Fruit fly (Drosophila melanogaster) whole organism, prepupa: ENCODE measurements around the gene Ir31a.

Experiments
- Blimp-1 ChIP-seq: fragments of 200-800 bp; sonication (Bioruptor generic); optimal IDR thresholded peaks from 3 replicates; lab custom pipeline; 2017; ENCODE audit warnings: missing biosample characterization, missing genetic modification characterization, mild to moderate bottlenecking, moderate library complexity, missing genetic modification reagents
- CG11762 ChIP-seq: fragments of 200-800 bp; sonication (Bioruptor generic); optimal IDR thresholded peaks from 3 replicates; lab custom pipeline; 2016; ENCODE audit warnings: missing biosample characterization, missing genetic modification characterization; ENCODE audit not compliant: insufficient read depth
- CG15336 ChIP-seq: fragments of 200-800 bp; sonication (Bioruptor generic); IDR thresholded peaks from 2 replicates; pipeline ENCODE4 v1.3.6; 2022; ENCODE audit warnings: missing biosample characterization, missing genetic modification characterization
- CG1621 ChIP-seq: fragments of 200-800 bp; sonication (Bioruptor generic); optimal IDR thresholded peaks from 3 replicates; lab custom pipeline; 2018; ENCODE audit warnings: missing biosample characterization, mild to moderate bottlenecking, missing genetic modification characterization
- CG6792 ChIP-seq: fragments of 200-800 bp; sonication (Bioruptor generic); optimal IDR thresholded peaks from 3 replicates; lab custom pipeline; 2016; ENCODE audit warnings: missing biosample characterization, missing genetic modification characterization
- Ets96B ChIP-seq: fragments of 200-800 bp; optimal IDR thresholded peaks from 2 replicates; lab custom pipeline; 2019; ENCODE audit warnings: missing biosample characterization, mild to moderate bottlenecking, missing genetic modification characterization, moderate library complexity
- Gug ChIP-seq: fragments of 200-800 bp; sonication (Bioruptor generic); IDR thresholded peaks from 2 replicates; pipeline ENCODE4 v1.3.6; 2022; ENCODE audit warnings: missing biosample characterization, missing genetic modification characterization
- eg ChIP-seq: fragments of 200-800 bp; sonication (Bioruptor generic); IDR thresholded peaks from 3 replicates; pipeline ENCODE4 v1.3.6; 2022; ENCODE audit warnings: missing biosample characterization, missing genetic modification characterization
- fkh ChIP-seq: fragments of 200-800 bp; sonication (Bioruptor generic); optimal IDR thresholded peaks from 3 replicates; lab custom pipeline; 2017; ENCODE audit warnings: missing biosample characterization, mild to moderate bottlenecking, missing genetic modification characterization, moderate library complexity
- lz ChIP-seq: fragments of 200-800 bp; sonication (Bioruptor generic); optimal IDR thresholded peaks from 3 replicates; lab custom pipeline; 2016; ENCODE audit warnings: missing biosample characterization, missing genetic modification characterization
- topi ChIP-seq: fragments of 200-800 bp; sonication (Bioruptor generic); optimal IDR thresholded peaks from 3 replicates; lab custom pipeline; 2016; ENCODE audit warnings: missing biosample characterization, missing genetic modification characterization

- TF ChIP-seq Ets96B (tag; lab: Kevin White, UChicago) = no peak
- no peak for TF ChIP-seq eg
- peak; percentile 83 for TF ChIP-seq fkh (GFP tag; lab: Kevin White, UChicago)
- no peak for TF ChIP-seq Blimp-1 (GFP tag; lab: Kevin White, UChicago)
- TF ChIP-seq lz (GFP tag; lab: Kevin White, UChicago) = no peak
- no peak for TF ChIP-seq CG6792
- TF ChIP-seq CG1621 (tag; lab: Kevin White, UChicago) = no peak
- TF ChIP-seq Gug (GFP tag; lab: Robert Waterston, UW) = no peak
- TF ChIP-seq CG15336 (GFP tag; lab: Robert Waterston, UW) = no peak
- TF ChIP-seq CG11762 (GFP tag; lab: Kevin White, UChicago) = no peak
- peak; percentile 28 for TF ChIP-seq topi (GFP tag; lab: Kevin White, UChicago)
Observed at dm6 chr2L:10396877-10397587, 8.3 kb upstream of the Ir31a start.
